Fruit fly (Drosophila melanogaster): Measurements from ENCODE around the gene CG44044.
A peak's percentile ranks its signal among the peaks of the same experiment; 100 is the strongest.

DNA sequence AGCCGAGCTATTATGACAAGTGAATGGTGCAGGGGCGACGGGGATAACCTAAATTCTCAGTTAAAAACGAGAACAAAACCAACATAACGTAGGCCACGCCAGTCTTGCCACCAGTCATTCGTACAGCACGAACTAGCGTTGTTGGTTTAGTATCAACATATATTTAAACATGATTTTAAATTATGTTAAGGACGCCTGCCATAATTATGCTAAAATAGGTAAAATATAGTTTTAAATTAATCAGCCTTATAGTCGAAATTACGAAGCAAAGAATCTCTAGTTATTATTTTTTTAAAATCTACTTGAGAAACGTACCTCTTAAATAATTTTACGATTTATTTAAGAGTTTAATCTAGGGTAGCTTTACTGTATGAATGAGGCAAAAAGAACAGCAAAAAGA is 44.6 kb upstream of the CG44044 start:
- no peak for TF ChIP-seq cnc (optimal IDR thresholded peaks at IDR 0.05)
- TF ChIP-seq kay (GFP tag; ENCODE audit: borderline replicate concordance) = peak; percentile 66
- TF ChIP-seq bab1 (GFP tag; optimal IDR thresholded peaks at IDR 0.05) = peak; percentile 34
- no peak for TF ChIP-seq CG1620 (GFP tag; optimal IDR thresholded peaks at IDR 0.05)
